Worm (Caenorhabditis elegans): ENCODE results near the gene C18D1.2.
"Not testable (repeated sequence)": the region's sequence is repeated elsewhere in the genome, so short reads cannot be mapped to it uniquely, and the experiment has no call there.

C18D1.2 gene

DNA sequence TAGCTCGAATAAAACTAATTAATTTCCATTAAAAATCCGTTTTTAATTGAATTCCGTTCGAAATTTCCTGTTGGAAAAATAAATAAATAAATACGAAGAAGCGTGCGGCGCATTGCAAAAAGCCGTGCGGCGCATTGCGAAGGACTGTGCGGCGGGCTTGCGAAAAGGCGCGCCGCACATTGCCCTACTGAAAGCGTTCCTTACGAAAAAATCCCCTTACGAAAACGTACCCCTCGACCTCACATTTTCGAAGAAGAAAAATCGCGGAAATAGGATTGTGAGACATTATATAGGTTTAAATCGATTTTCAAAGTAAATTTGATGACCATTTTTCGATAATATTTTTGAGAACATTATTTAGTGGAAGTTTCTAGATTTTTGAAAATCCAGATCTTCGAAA, 22.0 kb upstream of the C18D1.2 start (continued):
- peak; percentile 81; the same call in 1 of the 2 replicates for TF ChIP-seq ztf-28 (GFP tag; IDR thresholded peaks at IDR 0.05)
- 0 out of 2 replicates have a peak, but pooled peaks have one; percentile 46 for TF ChIP-seq bed-2 (GFP tag; IDR thresholded peaks at IDR 0.05)
- TF ChIP-seq ekl-4 (GFP tag; IDR thresholded peaks at IDR 0.05) = peak; percentile 82
- peak; percentile 58; the same call in 1 of the 2 replicates for TF ChIP-seq cebp-1 (GFP tag; IDR thresholded peaks at IDR 0.05)
- TF ChIP-seq cebp-1 (tag; optimal IDR thresholded peaks at IDR 0.05) = not testable (repeated sequence)
- peak; percentile 94 for TF ChIP-seq ceh-100 (GFP tag; IDR thresholded peaks at IDR 0.05)
- peak; percentile 99 for TF ChIP-seq C06A6.2 (GFP tag; conservative IDR thresholded peaks at IDR 0.05)

DNA sequence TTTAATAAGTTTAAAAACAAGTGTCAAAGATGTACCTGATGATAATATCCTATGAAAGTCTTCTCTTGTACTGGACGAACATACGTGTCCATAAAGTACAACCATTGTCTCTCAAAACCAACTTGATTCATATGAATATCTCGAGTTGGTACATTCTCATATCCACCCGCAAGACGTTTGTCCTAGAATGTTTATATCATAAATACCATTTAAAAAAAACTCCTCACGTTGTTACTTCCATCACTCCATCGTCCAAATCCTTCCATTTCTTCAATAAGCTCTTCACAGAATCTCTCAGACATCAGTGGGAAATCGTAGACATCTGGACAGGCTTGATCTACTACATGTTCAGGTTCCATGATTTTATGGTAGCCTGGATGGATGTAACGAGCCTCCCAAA, 21.4 kb upstream of the C18D1.2 start:
- TF ChIP-seq nhr-27 (tag; optimal IDR thresholded peaks at IDR 0.05) (no peak), F55B11.4 (tag; optimal IDR thresholded peaks at IDR 0.05; ENCODE audit: borderline replicate concordance, insufficient read depth) (no peak), mel-28 (tag; optimal IDR thresholded peaks at IDR 0.05; ENCODE audit: borderline replicate concordance) (no peak), B0336.3 (GFP tag; IDR thresholded peaks at IDR 0.05) (no peak), attf-6 (GFP tag; IDR thresholded peaks at IDR 0.05) (no peak), somi-1 (GFP tag; optimal IDR thresholded peaks at IDR 0.05) (no peak)

DNA sequence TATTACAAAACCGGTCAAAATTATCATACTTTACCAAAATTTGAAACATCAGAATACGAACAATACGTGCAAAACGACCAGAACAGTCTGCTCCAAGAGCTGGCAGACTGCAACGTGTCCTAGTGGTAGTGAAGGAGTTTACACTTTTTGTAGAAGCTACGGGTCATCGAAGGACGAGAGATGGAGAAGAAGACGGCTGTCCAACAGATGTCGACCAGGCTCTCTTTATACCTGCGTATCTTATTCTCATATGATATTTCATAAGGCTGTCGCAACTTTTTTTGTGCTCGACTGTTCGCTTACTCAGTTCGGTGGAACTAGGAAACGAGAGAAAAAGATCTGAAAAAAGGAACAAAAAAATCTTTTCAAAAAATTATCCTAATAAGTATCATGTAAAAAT, 17.0 kb upstream of the C18D1.2 start, which contains the start of gene let-268:
Gene let-268 (minus strand): TSS at position 182 of the 400 bp plus-strand sequence.
- TF ChIP-seq nfyb-1 (GFP tag; IDR thresholded peaks at IDR 0.05) = no peak
- TF ChIP-seq tlf-1 (GFP tag; optimal IDR thresholded peaks at IDR 0.05) = no peak
- TF ChIP-seq hmg-1.2 (GFP tag; IDR thresholded peaks at IDR 0.05) = peak; percentile 17; the same call in 1 of the 2 replicates

DNA sequence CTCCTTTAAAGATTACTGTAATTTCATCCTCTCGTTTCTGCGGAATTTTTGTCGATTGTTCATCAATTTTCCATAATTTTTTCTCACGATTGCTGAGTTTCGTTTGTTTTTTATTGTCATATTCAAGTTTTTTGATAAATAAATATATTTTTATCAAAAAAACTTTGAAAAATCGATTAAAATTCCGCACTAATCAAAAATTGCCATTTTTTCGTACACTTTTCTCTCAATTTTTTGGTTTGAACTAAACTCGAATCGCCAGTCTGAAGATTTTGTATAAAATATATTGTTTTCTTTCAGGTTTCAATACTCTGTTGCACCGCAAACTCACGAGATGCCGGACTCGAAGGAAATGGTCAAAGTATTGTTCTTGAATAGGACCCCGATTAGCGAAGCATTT, 16.0 kb upstream of the C18D1.2 start, which contains the start of gene ogr-2:
Gene ogr-2 (plus strand): TSS at position 301 of the 400 bp plus-strand sequence.
- TF ChIP-seq ztf-22 (GFP tag; optimal IDR thresholded peaks at IDR 0.05) (no peak), lsl-1 (GFP tag; optimal IDR thresholded peaks at IDR 0.05) (peak; percentile 30), let-526 (GFP tag; IDR thresholded peaks at IDR 0.05) (no peak)

DNA sequence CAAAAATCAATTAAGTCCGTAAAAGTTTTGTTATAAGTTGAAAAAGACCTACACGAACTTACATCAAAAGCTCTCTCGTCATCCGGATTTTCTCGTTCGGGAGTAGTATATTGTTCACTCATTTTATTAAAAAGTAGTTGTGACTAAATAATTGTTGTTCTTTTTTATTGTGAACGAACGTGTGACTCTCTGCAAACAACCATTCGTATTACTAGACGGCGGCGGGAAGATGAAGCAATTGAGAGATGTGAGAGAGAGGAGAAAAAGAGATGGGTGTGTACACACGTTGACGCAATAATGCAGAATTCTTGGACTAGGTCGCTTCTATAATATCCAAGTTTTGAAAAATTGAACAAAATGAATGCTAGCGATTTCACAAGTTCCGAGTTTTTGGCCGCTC, 11.8 kb upstream of the C18D1.2 start, which contains the start of the genes F52H3.11 and bath-38:
Gene F52H3.11 (minus strand): TSS at position 203 of the 400 bp plus-strand sequence.
Gene bath-38 (minus strand): TSS at position 310 of the 400 bp plus-strand sequence.
- TF ChIP-seq xnd-1 (tag; optimal IDR thresholded peaks at IDR 0.05) (no peak), D2030.7 (GFP tag; IDR thresholded peaks at IDR 0.05) (no peak), F39B2.1 (GFP tag; IDR thresholded peaks at IDR 0.05) (no peak), attf-5 (GFP tag; optimal IDR thresholded peaks at IDR 0.05) (peak; percentile 22), nhr-80 (tag; optimal IDR thresholded peaks at IDR 0.05) (peak; percentile 23), pha-4 (tag; optimal IDR thresholded peaks at IDR 0.05) (peak; percentile 22), ceh-40 (GFP tag; IDR thresholded peaks at IDR 0.05) (no peak), somi-1 (GFP tag; optimal IDR thresholded peaks at IDR 0.05) (no peak)

DNA sequence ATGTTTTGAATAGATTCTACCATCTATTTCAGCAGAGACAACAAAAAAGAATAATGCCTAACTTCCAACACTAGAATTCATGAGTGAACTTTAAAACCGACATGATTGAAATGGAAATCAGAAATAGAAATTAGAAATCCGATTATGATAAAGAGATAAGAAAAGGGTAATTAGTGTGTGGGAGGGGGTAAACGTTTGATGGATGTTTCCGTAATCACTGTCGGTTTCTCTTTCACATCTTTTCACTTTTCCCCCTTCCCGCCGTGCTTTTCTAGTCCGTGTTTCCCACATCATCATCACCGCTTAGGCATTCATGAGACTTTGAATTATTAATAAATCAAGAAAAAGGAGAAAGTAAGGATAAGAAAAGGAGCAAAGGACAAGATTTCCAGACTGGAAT, 11.1 kb upstream of the C18D1.2 start:
- TF ChIP-seq tbx-9 (tag; optimal IDR thresholded peaks at IDR 0.05; ENCODE audit: borderline replicate concordance) = no peak
- TF ChIP-seq ceh-79 (tag; optimal IDR thresholded peaks at IDR 0.05) = no peak
- no peak for TF ChIP-seq hsf-1 (GFP tag; IDR thresholded peaks at IDR 0.05)
- TF ChIP-seq F22D6.2 (tag; optimal IDR thresholded peaks at IDR 0.05) = no peak
- no peak for TF ChIP-seq attf-6 (GFP tag; IDR thresholded peaks at IDR 0.05)
- no peak for TF ChIP-seq pbrm-1 (GFP tag; IDR thresholded peaks at IDR 0.05)
